Fruit fly (Drosophila melanogaster): ENCODE measurements around the gene Sugb.
A peak's percentile ranks its signal among the peaks of the same experiment; 100 is the strongest.

The Sugb gene

DNA sequence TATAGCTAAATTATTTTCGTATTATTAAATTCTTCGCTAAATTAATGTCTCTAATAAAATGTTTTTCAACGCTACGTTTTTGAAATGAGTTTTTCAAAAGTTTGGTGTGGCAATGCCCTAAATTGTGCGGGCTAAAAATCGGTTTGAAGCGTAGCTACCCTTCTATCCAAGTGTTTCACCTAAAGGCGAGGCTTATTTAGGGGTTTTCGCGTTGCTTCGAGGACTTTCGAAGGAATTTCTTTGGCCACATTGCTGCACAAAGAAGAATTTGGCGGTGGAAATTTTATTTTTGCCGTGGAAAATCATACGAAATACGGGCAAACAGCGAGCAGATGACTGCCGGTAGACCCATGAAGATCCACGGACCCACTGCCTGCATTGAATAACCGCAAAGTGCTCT lies 2.0 kb upstream of the Sugb start, which contains the start of gene TfIIEalpha (continued):
- TF ChIP-seq CG13894 (tag; optimal IDR thresholded peaks at IDR 0.05), result peak; percentile 14
- no peak for TF ChIP-seq CG7987 (GFP tag; optimal IDR thresholded peaks at IDR 0.05)
- no peak for TF ChIP-seq hkb (optimal IDR thresholded peaks at IDR 0.05)
- TF ChIP-seq hkb (GFP tag; IDR thresholded peaks at IDR 0.05), result no peak
- TF ChIP-seq Usf (GFP tag; optimal IDR thresholded peaks at IDR 0.05), result no peak
- TF ChIP-seq CG32772 (GFP tag; IDR thresholded peaks at IDR 0.05), result no peak
- TF ChIP-seq salm (tag; optimal IDR thresholded peaks at IDR 0.05), result no peak
- peak; percentile 15 for TF ChIP-seq CrebB (tag; optimal IDR thresholded peaks at IDR 0.05)
- TF ChIP-seq chinmo (GFP tag; IDR thresholded peaks at IDR 0.05; ENCODE audit: partially characterized antibody), result no peak
- TF ChIP-seq Opbp (GFP tag; IDR thresholded peaks at IDR 0.05; ENCODE audit: partially characterized antibody), result peak; percentile 74; the same call in 2 of the 3 replicates
- TF ChIP-seq CG32532 (GFP tag; IDR thresholded peaks at IDR 0.05), result peak; percentile 41; the same call in 1 of the 2 replicates
- no peak for TF ChIP-seq slou (GFP tag; optimal IDR thresholded peaks at IDR 0.05)
- TF ChIP-seq esg (GFP tag; conservative IDR thresholded peaks at IDR 0.05), result no peak
- TF ChIP-seq CG12769 (tag; optimal IDR thresholded peaks at IDR 0.05), result peak; percentile 27
- peak; percentile 51; the same call in 1 of the 2 replicates for TF ChIP-seq bbx (GFP tag; IDR thresholded peaks at IDR 0.05; ENCODE audit: partially characterized antibody)
- TF ChIP-seq Sox102F (GFP tag; optimal IDR thresholded peaks at IDR 0.05), result no peak
- no peak for TF ChIP-seq CG17328 (GFP tag; IDR thresholded peaks at IDR 0.05)
- TF ChIP-seq CG14441 (GFP tag; IDR thresholded peaks at IDR 0.05), result no peak
- TF ChIP-seq CG17829 (tag; optimal IDR thresholded peaks at IDR 0.05), result peak; percentile 41
- TF ChIP-seq sc (optimal IDR thresholded peaks at IDR 0.05), result no peak
- no peak for TF ChIP-seq sc (GFP tag; optimal IDR thresholded peaks at IDR 0.05)
- no peak; the same call in 1 of the 2 replicates for TF ChIP-seq Ada2b (GFP tag; IDR thresholded peaks at IDR 0.05)
- TF ChIP-seq CG3847 (GFP tag; IDR thresholded peaks at IDR 0.05), result peak; percentile 74
- TF ChIP-seq row (GFP tag; IDR thresholded peaks at IDR 0.05), result peak; percentile 62
- TF ChIP-seq pzg (GFP tag; optimal IDR thresholded peaks at IDR 0.05), result peak; percentile 97
- TF ChIP-seq phol (tag; optimal IDR thresholded peaks at IDR 0.05), result peak; percentile 54
- no peak for TF ChIP-seq repo (GFP tag; optimal IDR thresholded peaks at IDR 0.05)
- TF ChIP-seq CG10462 (GFP tag; optimal IDR thresholded peaks at IDR 0.05), result no peak
- TF ChIP-seq Kr (GFP tag; optimal IDR thresholded peaks at IDR 0.05), result no peak
- no peak for TF ChIP-seq zf30C (GFP tag; optimal IDR thresholded peaks at IDR 0.05)
- no peak for TF ChIP-seq Atf-2 (GFP tag; optimal IDR thresholded peaks at IDR 0.05)
- TF ChIP-seq CG2889 (GFP tag; IDR thresholded peaks at IDR 0.05), result no peak
- TF ChIP-seq CG6175 (GFP tag; IDR thresholded peaks at IDR 0.05), result no peak
- TF ChIP-seq CkIIα-i1 (GFP tag; IDR thresholded peaks at IDR 0.05), result no peak
- TF ChIP-seq nerfin-1 (tag; optimal IDR thresholded peaks at IDR 0.05), result peak; percentile 11
- TF ChIP-seq gcm (GFP tag; optimal IDR thresholded peaks at IDR 0.05), result no peak
- TF ChIP-seq Atf3 (GFP tag; optimal IDR thresholded peaks at IDR 0.05), result no peak
- no peak for TF ChIP-seq CG12236 (GFP tag; optimal IDR thresholded peaks at IDR 0.05)
- TF ChIP-seq CG1647 (GFP tag; optimal IDR thresholded peaks at IDR 0.05), result no peak
- no peak for TF ChIP-seq Scr (GFP tag; IDR thresholded peaks at IDR 0.05; ENCODE audit: partially characterized antibody)
- peak in 1 of 3 experiments; percentile 2 for TF ChIP-seq lola (GFP tag; optimal IDR thresholded peaks at IDR 0.05)
- peak; percentile 99 for TF ChIP-seq gfzf (GFP tag; optimal IDR thresholded peaks at IDR 0.05)
- no peak for TF ChIP-seq CG6689 (GFP tag; IDR thresholded peaks at IDR 0.05)
- no peak for TF ChIP-seq CG10209 (GFP tag; optimal IDR thresholded peaks at IDR 0.05)
- TF ChIP-seq crc (GFP tag; optimal IDR thresholded peaks at IDR 0.05), result no peak
- peak; percentile 17 for TF ChIP-seq NC2β (GFP tag; optimal IDR thresholded peaks at IDR 0.05)
- TF ChIP-seq CG2875 (GFP tag; optimal IDR thresholded peaks at IDR 0.05), result no peak
- no peak for TF ChIP-seq Nf-YA (GFP tag; IDR thresholded peaks at IDR 0.05)
- peak; percentile 39 for TF ChIP-seq CG11504 (tag; optimal IDR thresholded peaks at IDR 0.05)
- no peak for TF ChIP-seq CG4707 (GFP tag; optimal IDR thresholded peaks at IDR 0.05)
- no peak for TF ChIP-seq her (GFP tag; optimal IDR thresholded peaks at IDR 0.05)

All from whole organism, embryonic.